Fruit fly (Drosophila melanogaster) whole organism, prepupa: ENCODE results near the gene CG43965.

Experiments used
- Blimp-1 ChIP-seq: fragments of 200-800 bp; sonication (Bioruptor generic); optimal IDR thresholded peaks from 3 replicates; lab custom pipeline; 2017; ENCODE audit warnings: missing biosample characterization, missing genetic modification characterization, mild to moderate bottlenecking, moderate library complexity, missing genetic modification reagents
- CG10631 ChIP-seq: fragments of 200-800 bp; sonication (Bioruptor generic); optimal IDR thresholded peaks from 2 replicates; lab custom pipeline; 2016; ENCODE audit warnings: missing biosample characterization, missing genetic modification characterization
- CG11294 ChIP-seq: fragments of 200-800 bp; sonication (Bioruptor generic); IDR thresholded peaks from 2 replicates; pipeline ENCODE4 v1.3.6; 2022; ENCODE audit warnings: missing biosample characterization, missing genetic modification characterization
- CG11762 ChIP-seq: fragments of 200-800 bp; sonication (Bioruptor generic); optimal IDR thresholded peaks from 3 replicates; lab custom pipeline; 2016; ENCODE audit warnings: missing biosample characterization, missing genetic modification characterization; ENCODE audit not compliant: insufficient read depth
- CG11902 ChIP-seq: fragments of 200-800 bp; sonication (Bioruptor generic); optimal IDR thresholded peaks from 3 replicates; lab custom pipeline; 2016; ENCODE audit warnings: missing biosample characterization, missing genetic modification characterization
- CG15336 ChIP-seq: fragments of 200-800 bp; sonication (Bioruptor generic); IDR thresholded peaks from 2 replicates; pipeline ENCODE4 v1.3.6; 2022; ENCODE audit warnings: missing biosample characterization, missing genetic modification characterization
- CG1621 ChIP-seq: fragments of 200-800 bp; sonication (Bioruptor generic); optimal IDR thresholded peaks from 3 replicates; lab custom pipeline; 2018; ENCODE audit warnings: missing biosample characterization, mild to moderate bottlenecking, missing genetic modification characterization
- CG16779 ChIP-seq: fragments of 200-800 bp; sonication (Bioruptor generic); optimal IDR thresholded peaks from 3 replicates; lab custom pipeline; 2017; ENCODE audit warnings: missing biosample characterization, mild to moderate bottlenecking, missing genetic modification characterization
- CG3032 ChIP-seq: fragments of 200-800 bp; optimal IDR thresholded peaks from 2 replicates; lab custom pipeline; 2019; ENCODE audit warnings: missing biosample characterization, mild to moderate bottlenecking, missing genetic modification characterization, moderate library complexity
- CG31627 ChIP-seq: fragments of 200-800 bp; sonication (Bioruptor generic); optimal IDR thresholded peaks from 3 replicates; lab custom pipeline; 2016; ENCODE audit warnings: missing biosample characterization, missing genetic modification characterization
- CG32006 ChIP-seq: fragments of 200-800 bp; sonication (Bioruptor generic); optimal IDR thresholded peaks from 3 replicates; lab custom pipeline; 2017; ENCODE audit warnings: missing biosample characterization, mild to moderate bottlenecking, missing genetic modification characterization
- CG34406 ChIP-seq: fragments of 200-800 bp; sonication (Bioruptor generic); optimal IDR thresholded peaks from 3 replicates; lab custom pipeline; 2016; ENCODE audit warnings: missing biosample characterization, missing genetic modification characterization
- CG3919 ChIP-seq: fragments of 200-800 bp; sonication (Bioruptor generic); optimal IDR thresholded peaks from 3 replicates; lab custom pipeline; 2016; ENCODE audit warnings: missing biosample characterization, missing genetic modification characterization
- CG4318 ChIP-seq: fragments of 200-800 bp; sonication (Bioruptor generic); optimal IDR thresholded peaks from 3 replicates; lab custom pipeline; 2017; ENCODE audit warnings: missing biosample characterization, mild to moderate bottlenecking, missing genetic modification characterization
- CG6163 ChIP-seq: fragments of 200-800 bp; sonication (Bioruptor generic); IDR thresholded peaks from 3 replicates; pipeline ENCODE4 v1.3.6; 2022; ENCODE audit warnings: missing biosample characterization, missing genetic modification characterization
- CG6276 ChIP-seq: fragments of 200-800 bp; sonication (Bioruptor generic); optimal IDR thresholded peaks from 2 replicates; lab custom pipeline; 2017; ENCODE audit warnings: missing biosample characterization, mild to moderate bottlenecking, missing genetic modification characterization
- CG6792 ChIP-seq: fragments of 200-800 bp; sonication (Bioruptor generic); optimal IDR thresholded peaks from 3 replicates; lab custom pipeline; 2016; ENCODE audit warnings: missing biosample characterization, missing genetic modification characterization
- CG6854 ChIP-seq: fragments of 200-800 bp; sonication (Bioruptor generic); optimal IDR thresholded peaks from 2 replicates; lab custom pipeline; 2017; ENCODE audit warnings: missing biosample characterization, mild to moderate bottlenecking, missing genetic modification characterization
- CG7368 ChIP-seq: fragments of 200-800 bp; sonication (Bioruptor generic); optimal IDR thresholded peaks from 3 replicates; lab custom pipeline; 2016; ENCODE audit warnings: missing biosample characterization, missing genetic modification characterization
- CG8119 ChIP-seq: fragments of 200-800 bp; sonication (Bioruptor generic); IDR thresholded peaks from 3 replicates; pipeline ENCODE4 v1.3.6; 2022; ENCODE audit warnings: missing biosample characterization, missing genetic modification characterization
- CG9139 ChIP-seq: fragments of 200-800 bp; sonication (Bioruptor generic); optimal IDR thresholded peaks from 3 replicates; lab custom pipeline; 2017; ENCODE audit warnings: missing biosample characterization, mild to moderate bottlenecking, missing genetic modification characterization
- Eip75B ChIP-seq: fragments of 200-800 bp; sonication (Bioruptor generic); optimal IDR thresholded peaks from 3 replicates; lab custom pipeline; 2016; ENCODE audit warnings: missing biosample characterization, missing genetic modification characterization
- Eip78C ChIP-seq: fragments of 200-800 bp; sonication (Bioruptor generic); peaks from one replicate; lab custom pipeline; 2016; ENCODE audit warnings: missing biosample characterization, missing genetic modification characterization
- Ets21C ChIP-seq: fragments of 200-800 bp; sonication (Bioruptor generic); optimal IDR thresholded peaks from 3 replicates; lab custom pipeline; 2016; ENCODE audit warnings: missing biosample characterization, missing genetic modification characterization
- Gug ChIP-seq: fragments of 200-800 bp; sonication (Bioruptor generic); IDR thresholded peaks from 2 replicates; pipeline ENCODE4 v1.3.6; 2022; ENCODE audit warnings: missing biosample characterization, missing genetic modification characterization
- Lpt ChIP-seq: fragments of 200-800 bp; sonication (Bioruptor generic); optimal IDR thresholded peaks from 3 replicates; lab custom pipeline; 2016; ENCODE audit warnings: missing biosample characterization, missing genetic modification characterization
- OdsH ChIP-seq: fragments of 200-800 bp; sonication (Bioruptor generic); optimal IDR thresholded peaks from 3 replicates; lab custom pipeline; 2016; ENCODE audit warnings: missing biosample characterization, missing genetic modification characterization
- Smox ChIP-seq: fragments of 200-800 bp; sonication (Bioruptor generic); optimal IDR thresholded peaks from 3 replicates; lab custom pipeline; 2016; ENCODE audit warnings: missing biosample characterization, missing genetic modification characterization
- Sox102F ChIP-seq: fragments of 200-800 bp; sonication (Bioruptor generic); optimal IDR thresholded peaks from 2 replicates; lab custom pipeline; 2016; ENCODE audit warnings: missing biosample characterization, mild to moderate bottlenecking, missing genetic modification characterization
- achi ChIP-seq: fragments of 200-800 bp; sonication (Bioruptor generic); optimal IDR thresholded peaks from 3 replicates; lab custom pipeline; 2016; ENCODE audit warnings: missing biosample characterization, missing genetic modification characterization
- cyc ChIP-seq: fragments of 200-800 bp; sonication (Bioruptor generic); optimal IDR thresholded peaks from 3 replicates; lab custom pipeline; 2016; ENCODE audit warnings: missing biosample characterization, missing genetic modification characterization
- dac ChIP-seq: fragments of 200-800 bp; sonication (Bioruptor generic); optimal IDR thresholded peaks from 2 replicates; lab custom pipeline; 2017; ENCODE audit warnings: missing biosample characterization, mild to moderate bottlenecking, missing genetic modification characterization
- dsx ChIP-seq: fragments of 200-800 bp; optimal IDR thresholded peaks from 3 replicates; lab custom pipeline; 2019; ENCODE audit warnings: missing biosample characterization, mild to moderate bottlenecking, missing genetic modification characterization, moderate library complexity; ENCODE audit not compliant: poor library complexity, severe bottlenecking
- eg ChIP-seq: fragments of 200-800 bp; sonication (Bioruptor generic); IDR thresholded peaks from 3 replicates; pipeline ENCODE4 v1.3.6; 2022; ENCODE audit warnings: missing biosample characterization, missing genetic modification characterization
- fd59A ChIP-seq: fragments of 200-800 bp; sonication (Bioruptor generic); optimal IDR thresholded peaks from 2 replicates; lab custom pipeline; 2017; ENCODE audit warnings: missing biosample characterization, mild to moderate bottlenecking, missing genetic modification characterization, missing genetic modification reagents
- fd85E ChIP-seq: fragments of 200-800 bp; sonication (Bioruptor generic); optimal IDR thresholded peaks from 3 replicates; lab custom pipeline; 2016; ENCODE audit warnings: missing biosample characterization, missing genetic modification characterization
- fkh ChIP-seq: fragments of 200-800 bp; sonication (Bioruptor generic); optimal IDR thresholded peaks from 3 replicates; lab custom pipeline; 2017; ENCODE audit warnings: missing biosample characterization, mild to moderate bottlenecking, missing genetic modification characterization, moderate library complexity
- lz ChIP-seq: fragments of 200-800 bp; sonication (Bioruptor generic); optimal IDR thresholded peaks from 3 replicates; lab custom pipeline; 2016; ENCODE audit warnings: missing biosample characterization, missing genetic modification characterization
- net ChIP-seq: fragments of 200-800 bp; sonication (Bioruptor generic); optimal IDR thresholded peaks from 3 replicates; lab custom pipeline; 2016; ENCODE audit warnings: missing biosample characterization, missing genetic modification characterization
- pdm3 ChIP-seq: fragments of 200-800 bp; sonication (Bioruptor generic); optimal IDR thresholded peaks from 3 replicates; lab custom pipeline; 2016; ENCODE audit warnings: missing biosample characterization, missing genetic modification characterization
- spab ChIP-seq: fragments of 200-800 bp; sonication (Bioruptor generic); optimal IDR thresholded peaks from 2 replicates; lab custom pipeline; 2017; ENCODE audit warnings: missing biosample characterization, mild to moderate bottlenecking, missing genetic modification characterization, missing genetic modification reagents
- svp ChIP-seq: fragments of 200-800 bp; sonication (Bioruptor generic); peaks from one replicate; lab custom pipeline; 2016; ENCODE audit warnings: missing biosample characterization, missing genetic modification characterization
- topi ChIP-seq: fragments of 200-800 bp; sonication (Bioruptor generic); optimal IDR thresholded peaks from 3 replicates; lab custom pipeline; 2016; ENCODE audit warnings: missing biosample characterization, missing genetic modification characterization
- vri ChIP-seq: fragments of 200-800 bp; sonication (Bioruptor generic); optimal IDR thresholded peaks from 3 replicates; lab custom pipeline; 2016; ENCODE audit warnings: missing biosample characterization, mild to moderate bottlenecking, missing genetic modification characterization

CG43965 gene

dm6 chr3L:8693558-8694502, 31.7 kb downstream of the CG43965 start:
- TF ChIP-seq spab (no peak), CG32006 (GFP tag; lab: Kevin White, UChicago) (peak; percentile 39), CG7368 (no peak), CG8119 (GFP tag; lab: Robert Waterston, UW) (peak; percentile 72), dac (GFP tag; lab: Kevin White, UChicago) (peak; percentile 33), Lpt (GFP tag; lab: Kevin White, UChicago) (no peak), fkh (GFP tag; lab: Kevin White, UChicago) (peak; percentile 43), CG10631 (GFP tag; lab: Kevin White, UChicago) (no peak), CG6163 (GFP tag; lab: Robert Waterston, UW) (0 out of 3 replicates have a peak, but pooled peaks have one; percentile 32), Eip75B (GFP tag; lab: Kevin White, UChicago) (no peak), Gug (GFP tag; lab: Robert Waterston, UW) (no peak), Ets21C (GFP tag; lab: Kevin White, UChicago) (no peak), CG9139 (no peak), CG6276 (GFP tag; lab: Kevin White, UChicago) (peak; percentile 85), achi (GFP tag; lab: Kevin White, UChicago) (no peak), CG15336 (GFP tag; lab: Robert Waterston, UW) (peak; percentile 68), fd85E (GFP tag; lab: Kevin White, UChicago) (no peak), Eip78C (GFP tag; lab: Kevin White, UChicago) (peak; percentile 50), OdsH (GFP tag; lab: Kevin White, UChicago) (no peak), net (GFP tag; lab: Kevin White, UChicago) (no peak), eg (peak; percentile 71), pdm3 (GFP tag; lab: Kevin White, UChicago) (no peak)

dm6 chr3L:8691891-8692874, 33.4 kb downstream of the CG43965 start:
- TF ChIP-seq CG1621 (tag; lab: Kevin White, UChicago) (peak; percentile 61), CG11762 (no peak), pdm3 (GFP tag; lab: Kevin White, UChicago) (peak; percentile 41), CG6854 (GFP tag; lab: Kevin White, UChicago) (peak; percentile 86), Blimp-1 (GFP tag; lab: Kevin White, UChicago) (no peak), CG7368 (no peak), Lpt (GFP tag; lab: Kevin White, UChicago) (peak; percentile 6), CG16779 (tag; lab: Kevin White, UChicago) (peak; percentile 35), svp (GFP tag; lab: Kevin White, UChicago) (peak; percentile 94), CG15336 (GFP tag; lab: Robert Waterston, UW) (0 out of 2 replicates have a peak, but pooled peaks have one; percentile 29), Smox (peak; percentile 40), CG3032 (tag; lab: Kevin White, UChicago) (peak; percentile 46), CG4318 (GFP tag; lab: Kevin White, UChicago) (peak; percentile 68), CG31627 (GFP tag; lab: Kevin White, UChicago) (peak; percentile 4), CG10631 (GFP tag; lab: Kevin White, UChicago) (peak; percentile 61), topi (GFP tag; lab: Kevin White, UChicago) (peak; percentile 12), net (GFP tag; lab: Kevin White, UChicago) (peak; percentile 51), CG32006 (GFP tag; lab: Kevin White, UChicago) (peak; percentile 81), dsx (GFP tag; lab: Kevin White, UChicago) (no peak), fd59A (no peak), vri (GFP tag; lab: Kevin White, UChicago) (peak; percentile 86), CG11294 (GFP tag; lab: Robert Waterston, UW) (no peak), CG34406 (GFP tag; lab: Kevin White, UChicago) (peak; percentile 73), CG6792 (GFP tag; lab: Kevin White, UChicago) (peak; percentile 57), cyc (GFP tag; lab: Kevin White, UChicago) (peak; percentile 4), lz (GFP tag; lab: Kevin White, UChicago) (peak; percentile 39), CG11902 (GFP tag; lab: Kevin White, UChicago) (peak; percentile 11), Eip75B (GFP tag; lab: Kevin White, UChicago) (peak; percentile 17), spab (peak; percentile 41), eg (peak; percentile 56), Gug (GFP tag; lab: Robert Waterston, UW) (no peak), Sox102F (GFP tag; lab: Kevin White, UChicago) (no peak), CG3919 (GFP tag; lab: Kevin White, UChicago) (peak; percentile 30)
